Worm (Caenorhabditis elegans) whole organism, late embryonic: ENCODE data around the gene evl-14.

ENCODE experiments used
- C08G9.2 ChIP-seq: sonication (generic microtip); optimal IDR thresholded peaks from 2 replicates; lab custom pipeline; 2016; ENCODE audit warnings: mild to moderate bottlenecking, missing genetic modification characterization, moderate library complexity, missing compliant biosample characterization
- C38D4.7 ChIP-seq: fragments of 200-800 bp; sonication (Bioruptor generic); optimal IDR thresholded peaks from 2 replicates; lab custom pipeline; 2018; ENCODE audit warnings: mild to moderate bottlenecking, missing genetic modification characterization, moderate library complexity, missing compliant biosample characterization
- F13H6.1 ChIP-seq: sonication (generic microtip); optimal IDR thresholded peaks from 2 replicates; lab custom pipeline; 2016; ENCODE audit warnings: missing genetic modification characterization, missing compliant biosample characterization
- K09A11.1 ChIP-seq: sonication (generic microtip); optimal IDR thresholded peaks from 2 replicates; lab custom pipeline; 2017; ENCODE audit warnings: antibody characterized with exemption, mild to moderate bottlenecking, missing genetic modification characterization, missing compliant biosample characterization; ENCODE audit not compliant: insufficient read depth
- Y22D7AL.16 ChIP-seq: sonication (generic microtip); optimal IDR thresholded peaks from 2 replicates; lab custom pipeline; 2016; ENCODE audit warnings: missing genetic modification characterization, missing compliant biosample characterization
- ama-1 ChIP-seq: fragments of 150-350 bp; optimal IDR thresholded peaks from 2 replicates; lab custom pipeline; 2014
- ceh-30 ChIP-seq: fragments of 150-350 bp; optimal IDR thresholded peaks from 2 replicates; lab custom pipeline; 2014; ENCODE audit warnings: missing biosample characterization, missing genetic modification characterization
- ceh-31 ChIP-seq: sonication (generic microtip); optimal IDR thresholded peaks from 2 replicates; lab custom pipeline; 2016; ENCODE audit warnings: missing genetic modification characterization, missing compliant biosample characterization
- ceh-34 ChIP-seq: sonication (generic microtip); optimal IDR thresholded peaks from 2 replicates; lab custom pipeline; 2016; ENCODE audit warnings: mild to moderate bottlenecking, missing genetic modification characterization, missing compliant biosample characterization
- ceh-48 ChIP-seq: sonication (generic microtip); optimal IDR thresholded peaks from 2 replicates; lab custom pipeline; 2016; ENCODE audit warnings: missing genetic modification characterization, inconsistent platforms, missing compliant biosample characterization
- ceh-6 ChIP-seq: fragments of 200-800 bp; sonication (Bioruptor generic); optimal IDR thresholded peaks from 2 replicates; lab custom pipeline; 2018; ENCODE audit warnings: mild to moderate bottlenecking, missing genetic modification characterization, missing compliant biosample characterization
- ceh-9 ChIP-seq: sonication (generic microtip); optimal IDR thresholded peaks from 2 replicates; lab custom pipeline; 2016; ENCODE audit warnings: mild to moderate bottlenecking, missing genetic modification characterization, inconsistent platforms, missing compliant biosample characterization
- dve-1 ChIP-seq: sonication (generic microtip); optimal IDR thresholded peaks from 2 replicates; lab custom pipeline; 2017; ENCODE audit warnings: antibody characterized with exemption, mild to moderate bottlenecking, missing genetic modification characterization, missing compliant biosample characterization
- elt-2 ChIP-seq: sonication (generic microtip); optimal IDR thresholded peaks from 2 replicates; lab custom pipeline; 2016; ENCODE audit warnings: missing genetic modification reagents, missing genetic modification characterization, missing compliant biosample characterization
- eyg-1 ChIP-seq: sonication (generic microtip); optimal IDR thresholded peaks from 2 replicates; lab custom pipeline; 2016; ENCODE audit warnings: missing genotype, missing genetic modification characterization, missing compliant biosample characterization
- fkh-10 ChIP-seq: fragments of 150-350 bp; optimal IDR thresholded peaks from 2 replicates; lab custom pipeline; 2014; ENCODE audit warnings: missing biosample characterization, missing genetic modification reagents, missing genetic modification characterization
- fkh-6 ChIP-seq: sonication (generic microtip); optimal IDR thresholded peaks from 2 replicates; lab custom pipeline; 2016; ENCODE audit warnings: missing genetic modification characterization, missing compliant biosample characterization
- hlh-30 ChIP-seq: sonication (generic microtip); optimal IDR thresholded peaks from 2 replicates; lab custom pipeline; 2017; ENCODE audit warnings: antibody characterized with exemption, missing genetic modification characterization, missing compliant biosample characterization; ENCODE audit not compliant: insufficient read depth
- hlh-6 ChIP-seq: sonication (generic microtip); optimal IDR thresholded peaks from 2 replicates; lab custom pipeline; 2016; ENCODE audit warnings: missing genotype, missing genetic modification characterization, missing compliant biosample characterization
- lim-6 ChIP-seq: sonication (generic microtip); optimal IDR thresholded peaks from 2 replicates; lab custom pipeline; 2016; ENCODE audit warnings: missing genetic modification characterization, missing compliant biosample characterization
- nfya-1 ChIP-seq: sonication (generic microtip); optimal IDR thresholded peaks from 2 replicates; lab custom pipeline; 2017; ENCODE audit warnings: missing genetic modification characterization, mild to moderate bottlenecking, missing compliant biosample characterization, antibody characterized with exemption, moderate library complexity
- nhr-232 ChIP-seq: sonication (generic microtip); optimal IDR thresholded peaks from 2 replicates; lab custom pipeline; 2016; ENCODE audit warnings: missing genetic modification characterization, missing compliant biosample characterization
- pag-3 ChIP-seq: sonication (generic microtip); optimal IDR thresholded peaks from 2 replicates; lab custom pipeline; 2016; ENCODE audit warnings: missing compliant biosample characterization, missing genetic modification characterization, borderline replicate concordance
- pax-1 ChIP-seq: fragments of 150-350 bp; optimal IDR thresholded peaks from 2 replicates; lab custom pipeline; 2014; ENCODE audit warnings: missing biosample characterization, missing genetic modification characterization
- pha-4 ChIP-seq: fragments of 150-350 bp; optimal IDR thresholded peaks from 2 replicates; lab custom pipeline; 2018; ENCODE audit warnings: missing biosample characterization, missing genetic modification reagents, missing genetic modification characterization
- pqm-1 ChIP-seq: sonication (generic microtip); optimal IDR thresholded peaks from 2 replicates; lab custom pipeline; 2016; ENCODE audit warnings: missing genetic modification characterization, missing compliant biosample characterization
- pros-1 ChIP-seq: fragments of 150-350 bp; optimal IDR thresholded peaks from 2 replicates; lab custom pipeline; 2014; ENCODE audit warnings: missing biosample characterization, missing genetic modification reagents, missing genetic modification characterization
- ref-2 ChIP-seq: sonication (generic microtip); optimal IDR thresholded peaks from 2 replicates; lab custom pipeline; 2016; ENCODE audit warnings: missing genetic modification characterization, missing compliant biosample characterization
- sdc-2 ChIP-seq: sonication (generic microtip); optimal IDR thresholded peaks from 2 replicates; lab custom pipeline; 2016; ENCODE audit warnings: missing genotype, missing genetic modification characterization, missing compliant biosample characterization
- sox-4 ChIP-seq: sonication (generic microtip); optimal IDR thresholded peaks from 2 replicates; lab custom pipeline; 2017; ENCODE audit warnings: mild to moderate bottlenecking, missing genetic modification characterization, inconsistent platforms, missing compliant biosample characterization
- syd-9 ChIP-seq: sonication (generic microtip); optimal IDR thresholded peaks from 2 replicates; lab custom pipeline; 2016; ENCODE audit warnings: mild to moderate bottlenecking, missing genetic modification characterization, moderate library complexity, missing compliant biosample characterization
- tbx-2 ChIP-seq: sonication (generic microtip); optimal IDR thresholded peaks from 2 replicates; lab custom pipeline; 2016; ENCODE audit warnings: missing genetic modification characterization, missing compliant biosample characterization
- tbx-7 ChIP-seq: sonication (generic microtip); optimal IDR thresholded peaks from 2 replicates; lab custom pipeline; 2016; ENCODE audit warnings: missing genotype, missing genetic modification characterization, missing compliant biosample characterization
- ttx-3 ChIP-seq: sonication (generic microtip); optimal IDR thresholded peaks from 2 replicates; lab custom pipeline; 2016; ENCODE audit warnings: missing genetic modification reagents, missing genetic modification characterization, missing compliant biosample characterization
- unc-55 ChIP-seq: sonication (generic microtip); optimal IDR thresholded peaks from 2 replicates; lab custom pipeline; 2017; ENCODE audit warnings: missing biosample characterization, missing genetic modification reagents, missing genetic modification characterization
- zip-5 ChIP-seq: sonication (generic microtip); optimal IDR thresholded peaks from 2 replicates; lab custom pipeline; 2016; ENCODE audit warnings: missing genetic modification characterization, missing compliant biosample characterization

The evl-14 gene

ce11 chrIII:4313061-4313962, at the start of gene evl-14, which contains the start of gene dcn-1:
Gene evl-14, minus strand, starts transcription at chrIII:4313128.
Gene dcn-1, plus strand, starts transcription at chrIII:4313912.
- TF ChIP-seq pax-1 (tag; lab: Kevin White, UChicago) (peak; percentile 67), nfya-1 (peak; percentile 27), ceh-9 (tag; lab: Kevin White, UChicago) (no peak), pag-3 (tag; lab: Kevin White, UChicago) (no peak), pha-4 (tag; lab: Kevin White, UChicago) (no peak), tbx-2 (tag; lab: Kevin White, UChicago) (peak; percentile 15), C38D4.7 (GFP tag; lab: Kevin White, UChicago) (no peak), hlh-6 (tag; lab: Kevin White, UChicago) (no peak), elt-2 (peak; percentile 32), C08G9.2 (tag; lab: Kevin White, UChicago) (no peak), ama-1 (no peak), ceh-31 (peak; percentile 58), ceh-48 (tag; lab: Kevin White, UChicago) (peak; percentile 63), unc-55 (GFP tag; lab: Kevin White, UChicago) (peak; percentile 58), ceh-34 (tag; lab: Kevin White, UChicago) (no peak), hlh-30 (peak; percentile 63), sox-4 (tag; lab: Kevin White, UChicago) (no peak), ceh-30 (tag; lab: Kevin White, UChicago) (peak; percentile 12), eyg-1 (tag; lab: Kevin White, UChicago) (no peak)

DNA sequence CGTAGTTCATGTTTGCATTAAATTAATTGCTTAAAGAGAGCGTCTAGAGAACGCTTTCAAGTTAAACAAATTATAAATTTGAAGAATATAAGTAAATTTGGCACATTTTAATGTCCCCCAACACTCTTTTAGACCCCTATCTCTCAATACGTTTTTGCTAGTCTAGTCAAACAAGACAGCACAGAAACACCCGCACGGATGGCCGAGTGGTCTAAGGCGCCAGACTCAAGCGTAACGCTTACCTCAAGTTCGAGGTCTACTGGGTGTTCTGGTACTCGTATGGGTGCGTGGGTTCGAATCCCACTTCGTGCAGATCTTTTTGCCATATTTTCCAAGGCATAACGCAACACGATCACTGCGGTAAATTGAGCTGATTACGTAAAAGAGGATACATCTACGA, 49.4 kb upstream of the evl-14 start:
- TF ChIP-seq pqm-1 (no peak), ref-2 (tag; lab: Kevin White, UChicago) (peak; percentile 29), tbx-7 (tag; lab: Kevin White, UChicago) (no peak)

- TF ChIP-seq zip-5: no peak
- peak; percentile 33 for TF ChIP-seq unc-55 (GFP tag; lab: Kevin White, UChicago)
- no peak for TF ChIP-seq K09A11.1 (tag; lab: Kevin White, UChicago)
- TF ChIP-seq F13H6.1 (tag; lab: Kevin White, UChicago): no peak
Measured at ce11 chrIII:4359900-4360299, 47.0 kb upstream of the evl-14 start.

ce11 chrIII:4359208-4359607, 46.3 kb upstream of the evl-14 start:
- TF ChIP-seq pha-4 (tag; lab: Kevin White, UChicago) (no peak), lim-6 (tag; lab: Kevin White, UChicago) (no peak), hlh-30 (no peak), fkh-10 (GFP tag; lab: Kevin White, UChicago) (no peak), elt-2 (no peak), sdc-2 (tag; lab: Kevin White, UChicago) (no peak), zip-5 (no peak), Y22D7AL.16 (tag; lab: Kevin White, UChicago) (no peak), pros-1 (tag; lab: Kevin White, UChicago) (no peak), ceh-30 (tag; lab: Kevin White, UChicago) (no peak), tbx-7 (tag; lab: Kevin White, UChicago) (no peak), dve-1 (tag; lab: Kevin White, UChicago) (no peak), C08G9.2 (tag; lab: Kevin White, UChicago) (no peak), ttx-3 (no peak), ceh-6 (no peak), fkh-6 (tag; lab: Kevin White, UChicago) (no peak), syd-9 (no peak), unc-55 (GFP tag; lab: Kevin White, UChicago) (no peak), nhr-232 (no peak)
